Fruit fly (Drosophila melanogaster) whole organism, embryonic: ENCODE data around the gene nAChRalpha3.

Experiments
- Bgb ChIP-seq: fragments of 200-800 bp; sonication (Bioruptor generic); IDR thresholded peaks from 2 replicates; pipeline ENCODE4 v1.3.6; 2022; ENCODE audit warnings: missing biosample characterization, missing genetic modification characterization; ENCODE audit not compliant: partially characterized antibody
- Bteb2 ChIP-seq: fragments of 200-800 bp; sonication (Bioruptor generic); optimal IDR thresholded peaks from 2 replicates; lab custom pipeline; 2016; ENCODE audit warnings: missing biosample characterization, missing genetic modification characterization
- CG10209 ChIP-seq: fragments of 200-800 bp; sonication (Bioruptor generic); optimal IDR thresholded peaks from 3 replicates; lab custom pipeline; 2017; ENCODE audit warnings: missing biosample characterization, mild to moderate bottlenecking, missing genetic modification characterization, missing genetic modification reagents
- CG10274 ChIP-seq: fragments of 200-800 bp; sonication (Bioruptor generic); optimal IDR thresholded peaks from 3 replicates; lab custom pipeline; 2017; ENCODE audit warnings: missing biosample characterization, mild to moderate bottlenecking, missing genetic modification characterization
- CG11456 ChIP-seq: fragments of 200-800 bp; sonication (Bioruptor generic); IDR thresholded peaks from 3 replicates; pipeline ENCODE4 v1.3.6; 2022; ENCODE audit warnings: missing biosample characterization, missing genetic modification characterization
- CG11695 ChIP-seq: fragments of 200-800 bp; sonication (Bioruptor generic); IDR thresholded peaks from 3 replicates; pipeline ENCODE4 v1.3.6; 2022; ENCODE audit warnings: missing biosample characterization, missing genetic modification characterization
- CG16779 ChIP-seq: fragments of 200-800 bp; sonication (Bioruptor generic); IDR thresholded peaks from 2 replicates; pipeline ENCODE4 v1.3.6; 2022; ENCODE audit warnings: missing biosample characterization, missing genetic modification characterization
- CG16815 ChIP-seq: fragments of 200-800 bp; sonication (Bioruptor generic); optimal IDR thresholded peaks from 3 replicates; lab custom pipeline; 2017; ENCODE audit warnings: missing biosample characterization, mild to moderate bottlenecking, missing genetic modification characterization
- CG31365 ChIP-seq: fragments of 200-800 bp; sonication (Bioruptor generic); optimal IDR thresholded peaks from 2 replicates; lab custom pipeline; 2018; ENCODE audit warnings: missing biosample characterization, mild to moderate bottlenecking, missing genetic modification characterization
- CG4282 ChIP-seq: fragments of 200-800 bp; sonication (Bioruptor generic); optimal IDR thresholded peaks from 2 replicates; lab custom pipeline; 2016; ENCODE audit warnings: missing biosample characterization, missing genetic modification characterization
- CG6683 ChIP-seq: fragments of 200-800 bp; sonication (Bioruptor generic); optimal IDR thresholded peaks from 2 replicates; lab custom pipeline; 2017; ENCODE audit warnings: missing biosample characterization, mild to moderate bottlenecking, missing genetic modification characterization, missing genetic modification reagents
- CG6689 ChIP-seq: fragments of 200-800 bp; sonication (Bioruptor generic); IDR thresholded peaks from 2 replicates; pipeline ENCODE4 v1.3.6; 2022; ENCODE audit warnings: missing biosample characterization, missing genetic modification characterization
- CG8478 ChIP-seq: fragments of >200 bp; optimal IDR thresholded peaks from 2 replicates; lab custom pipeline; 2018
- CG8765 ChIP-seq: fragments of 200-800 bp; sonication (Bioruptor generic); IDR thresholded peaks from 2 replicates; pipeline ENCODE4 v1.3.6; 2022; ENCODE audit warnings: missing biosample characterization, missing genetic modification characterization
- CG8924 ChIP-seq: fragments of 200-800 bp; optimal IDR thresholded peaks from 3 replicates; lab custom pipeline; 2019; ENCODE audit warnings: missing biosample characterization, mild to moderate bottlenecking, missing genetic modification characterization, moderate library complexity
- CG9215 ChIP-seq: fragments of 200-800 bp; sonication (Bioruptor generic); IDR thresholded peaks from 2 replicates; pipeline ENCODE4 v1.3.6; 2022; ENCODE audit warnings: missing biosample characterization, missing genetic modification characterization
- CrebB ChIP-seq: fragments of 200-800 bp; sonication (Bioruptor generic); optimal IDR thresholded peaks from 3 replicates; lab custom pipeline; 2018; ENCODE audit warnings: missing biosample characterization, mild to moderate bottlenecking, missing genetic modification characterization
- Elba2 ChIP-seq: fragments of 200-800 bp; sonication (Bioruptor generic); optimal IDR thresholded peaks from 3 replicates; lab custom pipeline; 2016; ENCODE audit warnings: missing biosample characterization, missing genetic modification characterization
- Gsc ChIP-seq: fragments of 200-800 bp; sonication (Bioruptor generic); IDR thresholded peaks from 2 replicates; pipeline ENCODE4 v1.3.6; 2022; ENCODE audit warnings: missing biosample characterization, missing genetic modification characterization
- MBD-R2 ChIP-seq: fragments of 200-800 bp; sonication (Bioruptor generic); IDR thresholded peaks from 2 replicates; pipeline ENCODE4 v1.3.6; 2022; ENCODE audit warnings: missing biosample characterization, missing genetic modification characterization
- MESR4 ChIP-seq: fragments of 200-800 bp; sonication (Bioruptor generic); optimal IDR thresholded peaks from 2 replicates; lab custom pipeline; 2018; ENCODE audit warnings: missing biosample characterization, mild to moderate bottlenecking, missing genetic modification characterization, moderate library complexity
- Med ChIP-seq: fragments of 200-800 bp; sonication (Bioruptor generic); peaks from one replicate; lab custom pipeline; 2016; ENCODE audit warnings: missing biosample characterization, missing genetic modification characterization, mild to moderate bottlenecking, inconsistent platforms, moderate library complexity
- NFAT ChIP-seq: fragments of 200-800 bp; sonication (Bioruptor generic); IDR thresholded peaks from 2 replicates; pipeline ENCODE4 v1.3.6; 2022; ENCODE audit warnings: missing biosample characterization, missing genetic modification characterization
- Nf-YA ChIP-seq: fragments of 200-800 bp; sonication (Bioruptor generic); IDR thresholded peaks from 2 replicates; pipeline ENCODE4 v1.3.6; 2022; ENCODE audit warnings: missing biosample characterization, missing genetic modification characterization
- Optix ChIP-seq: fragments of 200-800 bp; sonication (Bioruptor generic); IDR thresholded peaks from 3 replicates; pipeline ENCODE4 v1.3.6; 2022; ENCODE audit warnings: missing biosample characterization, missing genetic modification characterization
- Pdp1 ChIP-seq, 2 experiments: fragments of 200-800 bp; sonication (Bioruptor generic); optimal IDR thresholded peaks; 3 replicates each; lab custom pipeline; 2016; ENCODE audit warnings: missing biosample characterization in 2 of 2, missing genetic modification characterization in 2 of 2, mild to moderate bottlenecking in 1 of 2, moderate library complexity in 1 of 2
- Rfx ChIP-seq: fragments of 200-800 bp; sonication (Bioruptor generic); IDR thresholded peaks from 2 replicates; pipeline ENCODE4 v1.3.6; 2022; ENCODE audit warnings: missing biosample characterization, missing genetic modification characterization
- Rx ChIP-seq: fragments of 200-800 bp; sonication (Bioruptor generic); IDR thresholded peaks from 2 replicates; pipeline ENCODE4 v1.3.6; 2022; ENCODE audit warnings: missing biosample characterization, missing genetic modification characterization
- Ssrp ChIP-seq: fragments of 200-800 bp; sonication (Bioruptor generic); optimal IDR thresholded peaks from 2 replicates; lab custom pipeline; 2018; ENCODE audit warnings: missing biosample characterization, mild to moderate bottlenecking, missing genetic modification characterization, moderate library complexity
- abd-A ChIP-seq: fragments of 200-800 bp; sonication (Bioruptor generic); optimal IDR thresholded peaks from 3 replicates; lab custom pipeline; 2019; ENCODE audit warnings: missing biosample characterization, mild to moderate bottlenecking, missing genetic modification characterization, moderate library complexity
- amos ChIP-seq: fragments of 200-800 bp; sonication (Bioruptor generic); IDR thresholded peaks from 2 replicates; pipeline ENCODE4 v1.3.6; 2022; ENCODE audit warnings: missing biosample characterization, missing genetic modification characterization; ENCODE audit not compliant: partially characterized antibody
- bab2 ChIP-seq: fragments of 200-800 bp; sonication (Bioruptor generic); optimal IDR thresholded peaks from 2 replicates; lab custom pipeline; 2016; ENCODE audit warnings: missing biosample characterization, missing genetic modification characterization
- bigmax ChIP-seq: fragments of 200-800 bp; sonication (Bioruptor generic); optimal IDR thresholded peaks from 2 replicates; lab custom pipeline; 2018; ENCODE audit warnings: missing biosample characterization, mild to moderate bottlenecking, missing genetic modification characterization
- bowl ChIP-seq: fragments of 200-800 bp; sonication (Bioruptor generic); IDR thresholded peaks from 2 replicates; pipeline ENCODE4 v1.3.6; 2022; ENCODE audit warnings: missing biosample characterization, missing genetic modification characterization
- cas ChIP-seq: fragments of 200-800 bp; sonication (Bioruptor generic); IDR thresholded peaks from 2 replicates; pipeline ENCODE4 v1.3.6; 2022; ENCODE audit warnings: missing biosample characterization, missing genetic modification characterization
- dan ChIP-seq: fragments of 200-800 bp; sonication (Bioruptor generic); IDR thresholded peaks from 2 replicates; pipeline ENCODE4 v1.3.6; 2022; ENCODE audit warnings: missing biosample characterization, missing genetic modification characterization
- exex ChIP-seq: fragments of 200-800 bp; sonication (Bioruptor generic); optimal IDR thresholded peaks from 4 replicates; lab custom pipeline; 2018; ENCODE audit warnings: missing biosample characterization, mild to moderate bottlenecking, missing genetic modification characterization, moderate library complexity
- fd96Cb ChIP-seq: fragments of 200-800 bp; sonication (Bioruptor generic); optimal IDR thresholded peaks from 2 replicates; lab custom pipeline; 2018; ENCODE audit warnings: missing biosample characterization, mild to moderate bottlenecking, missing genetic modification characterization, moderate library complexity
- gce ChIP-seq: fragments of 200-800 bp; sonication (Bioruptor generic); IDR thresholded peaks from 3 replicates; pipeline ENCODE4 v1.3.6; 2022; ENCODE audit warnings: missing biosample characterization, missing genetic modification characterization
- gsb-n ChIP-seq: fragments of 200-800 bp; sonication (Bioruptor generic); optimal IDR thresholded peaks from 3 replicates; lab custom pipeline; 2018; ENCODE audit warnings: missing biosample characterization, mild to moderate bottlenecking, missing genetic modification characterization
- h ChIP-seq: fragments of >200 bp; optimal IDR thresholded peaks from 2 replicates; lab custom pipeline; 2017
- hkb ChIP-seq, 2 experiments: fragments of 200-800 bp in 1 of 2; fragments of >200 bp in 1 of 2; sonication (Bioruptor generic) in 1 of 2; IDR thresholded peaks in 1 of 2; optimal IDR thresholded peaks in 1 of 2; 2 replicates each; pipeline versions ENCODE4 v1.3.6 to Lab custom; 2017 to 2022; ENCODE audit warnings: missing biosample characterization in 1 of 2, missing genetic modification characterization in 1 of 2
- insv ChIP-seq, 2 experiments: fragments of 200-800 bp; sonication (Bioruptor generic); optimal IDR thresholded peaks; 3 replicates each; lab custom pipeline; 2016 to 2018; ENCODE audit warnings: missing biosample characterization in 2 of 2, missing genetic modification characterization in 2 of 2
- inv ChIP-seq: fragments of 200-800 bp; sonication (Bioruptor generic); IDR thresholded peaks from 2 replicates; pipeline ENCODE4 v1.3.6; 2022; ENCODE audit warnings: missing biosample characterization, missing genetic modification characterization; ENCODE audit not compliant: partially characterized antibody
- ken ChIP-seq: fragments of 200-800 bp; sonication (Bioruptor generic); IDR thresholded peaks from 3 replicates; pipeline ENCODE4 v1.3.6; 2022; ENCODE audit warnings: missing biosample characterization, missing genetic modification characterization
- pita ChIP-seq: fragments of 200-800 bp; sonication (Bioruptor generic); optimal IDR thresholded peaks from 2 replicates; lab custom pipeline; 2017; ENCODE audit warnings: missing biosample characterization, mild to moderate bottlenecking, missing genetic modification characterization
- slou ChIP-seq: fragments of 200-800 bp; sonication (Bioruptor generic); optimal IDR thresholded peaks from 3 replicates; lab custom pipeline; 2016; ENCODE audit warnings: missing biosample characterization, missing genetic modification characterization
- unc-4 ChIP-seq: fragments of 200-800 bp; sonication (Bioruptor generic); IDR thresholded peaks from 2 replicates; pipeline ENCODE4 v1.3.6; 2022; ENCODE audit warnings: missing biosample characterization, missing genetic modification characterization; ENCODE audit not compliant: partially characterized antibody
- usp ChIP-seq: fragments of >200 bp; optimal IDR thresholded peaks from 2 replicates; lab custom pipeline; 2017; ENCODE audit warnings: missing biosample characterization, missing genetic modification characterization
- zf30C ChIP-seq: fragments of 200-800 bp; sonication (Bioruptor generic); optimal IDR thresholded peaks from 3 replicates; lab custom pipeline; 2018; ENCODE audit warnings: missing biosample characterization, mild to moderate bottlenecking, missing genetic modification characterization

The nAChRalpha3 gene

DNA sequence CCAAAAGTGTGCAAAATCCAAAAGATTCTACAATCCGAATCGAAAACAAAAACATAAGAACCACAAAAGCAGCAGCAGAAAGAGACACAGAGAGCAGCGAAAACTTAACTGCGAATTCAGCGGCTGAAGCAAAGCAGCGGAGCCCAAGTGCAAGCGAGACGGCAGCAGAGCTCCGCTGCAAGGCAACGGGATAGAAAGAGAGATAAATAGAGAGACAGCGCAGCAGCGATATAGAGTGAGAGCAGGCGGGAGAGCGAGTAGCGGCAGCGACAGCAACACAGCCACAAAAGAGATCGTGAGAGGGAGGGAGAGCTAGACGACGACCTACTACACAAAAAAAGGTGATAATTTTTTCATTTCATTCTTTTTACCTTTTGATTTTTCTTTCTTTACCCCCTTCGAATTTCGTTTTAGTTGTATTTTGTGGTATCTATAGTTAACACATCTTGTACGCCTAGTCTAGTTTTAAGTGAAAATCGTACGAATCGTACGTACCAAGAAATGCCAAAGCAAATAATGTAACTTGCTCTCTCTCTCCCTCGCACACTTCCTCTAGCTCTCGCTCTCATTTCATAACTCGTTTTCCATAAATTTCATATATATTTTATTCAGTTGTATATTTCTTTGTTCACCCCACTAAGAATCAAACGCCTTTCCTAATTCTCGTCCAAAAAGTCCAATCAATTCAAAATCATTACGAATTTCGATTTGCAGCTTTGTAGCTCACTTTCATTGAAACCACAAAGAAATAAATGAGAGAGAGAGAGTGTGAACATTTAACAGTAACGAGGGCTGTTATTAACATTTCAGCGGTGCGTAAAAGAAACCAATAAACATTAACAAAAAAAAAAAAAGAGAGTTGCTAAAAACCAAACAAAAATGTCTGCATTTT lies 43.6 kb upstream of the nAChRalpha3 start (continued):
- TF ChIP-seq Ssrp (tag; lab: Kevin White, UChicago) (no peak), CG10274 (GFP tag; lab: Kevin White, UChicago) (no peak), CG6689 (GFP tag; lab: Robert Waterston, UW) (no peak), Med (GFP tag; lab: Kevin White, UChicago) (peak; percentile 47), Pdp1 (GFP tag; optimal IDR thresholded peaks at IDR 0.05; lab: Kevin White, UChicago) (no peak), CG16779 (GFP tag; lab: Robert Waterston, UW) (0 out of 2 replicates have a peak, but pooled peaks have one; percentile 9), Nf-YA (GFP tag; lab: Robert Waterston, UW) (no peak), CG8765 (GFP tag; lab: Robert Waterston, UW) (peak; percentile 100), Bgb (GFP tag; lab: Robert Waterston, UW) (no peak), bigmax (GFP tag; lab: Kevin White, UChicago) (no peak), slou (no peak), gsb-n (tag; lab: Kevin White, UChicago) (no peak), zf30C (GFP tag; lab: Kevin White, UChicago) (no peak), hkb (optimal IDR thresholded peaks at IDR 0.05; lab: Kevin White, UChicago) (no peak), hkb (GFP tag; IDR thresholded peaks at IDR 0.05; lab: Robert Waterston, UW) (no peak), dan (GFP tag; lab: Robert Waterston, UW) (no peak), MESR4 (GFP tag; lab: Kevin White, UChicago) (no peak), Bteb2 (no peak), NFAT (GFP tag; lab: Robert Waterston, UW) (no peak; the same call in 1 of the 2 replicates), usp (GFP tag; lab: Kevin White, UChicago) (no peak), abd-A (tag; lab: Kevin White, UChicago) (no peak), CG6683 (GFP tag; lab: Kevin White, UChicago) (no peak), Gsc (GFP tag; lab: Robert Waterston, UW) (no peak), bowl (GFP tag; lab: Robert Waterston, UW) (peak; percentile 80; the same call in 1 of the 2 replicates), CG31365 (tag; lab: Kevin White, UChicago) (no peak), CG8924 (tag; lab: Kevin White, UChicago) (no peak), CG11695 (GFP tag; lab: Robert Waterston, UW) (0 out of 3 replicates have a peak, but pooled peaks have one; percentile 6), ken (GFP tag; lab: Robert Waterston, UW) (peak; percentile 28; the same call in 1 of the 3 replicates), fd96Cb (tag; lab: Kevin White, UChicago) (no peak), CG4282 (no peak), Optix (GFP tag; lab: Robert Waterston, UW) (peak; percentile 42; the same call in 1 of the 3 replicates), Rfx (GFP tag; lab: Robert Waterston, UW) (peak; percentile 56), CG11456 (GFP tag; lab: Robert Waterston, UW) (no peak), inv (no peak), CrebB (tag; lab: Kevin White, UChicago) (no peak), h (no peak), Elba2 (GFP tag; lab: Kevin White, UChicago) (no peak), unc-4 (GFP tag; lab: Robert Waterston, UW) (no peak), gce (GFP tag; lab: Robert Waterston, UW) (no peak), bab2 (GFP tag; lab: Kevin White, UChicago) (no peak), exex (tag; lab: Kevin White, UChicago) (no peak), pita (GFP tag; lab: Kevin White, UChicago) (no peak), CG10209 (GFP tag; lab: Kevin White, UChicago) (no peak), insv (GFP tag; optimal IDR thresholded peaks at IDR 0.05; lab: Kevin White, UChicago) (no peak), CG9215 (GFP tag; lab: Robert Waterston, UW) (no peak), cas (no peak), Rx (GFP tag; lab: Robert Waterston, UW) (no peak), MBD-R2 (GFP tag; lab: Robert Waterston, UW) (no peak), amos (GFP tag; lab: Robert Waterston, UW) (no peak), CG16815 (no peak), CG8478 (lab: Kevin White, UChicago) (no peak)
